Worm (Caenorhabditis elegans): ENCODE data around the gene eak-3.
A peak's percentile ranks its signal among the peaks of the same experiment; 100 is the strongest.

eak-3 gene

DNA sequence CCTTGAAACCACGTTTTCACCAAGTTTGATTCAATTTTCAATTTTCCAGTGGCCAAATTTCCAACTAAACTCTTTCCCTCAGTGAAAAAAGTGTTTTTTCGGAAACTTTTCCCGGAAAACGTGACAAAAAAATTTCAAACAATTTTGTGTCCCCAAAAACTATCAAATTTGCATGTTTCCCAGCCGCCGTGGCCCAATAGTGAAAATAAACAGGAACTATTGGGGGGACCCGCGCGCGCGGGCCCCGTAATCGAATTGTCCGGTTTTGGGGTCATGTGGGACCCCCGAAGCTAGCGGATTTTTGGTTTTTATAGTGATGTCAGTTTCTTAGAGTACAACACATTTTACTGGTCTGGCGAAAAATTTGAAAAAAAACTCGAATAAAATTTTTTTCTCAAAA lies 44.8 kb downstream of the eak-3 start:
- TF ChIP-seq cebp-1 (GFP tag; IDR thresholded peaks at IDR 0.05): no peak
- no peak for TF ChIP-seq cebp-1 (tag; optimal IDR thresholded peaks at IDR 0.05)
- no peak for TF ChIP-seq aptf-3 (GFP tag; IDR thresholded peaks at IDR 0.05)
- TF ChIP-seq bed-2 (GFP tag; IDR thresholded peaks at IDR 0.05): no peak
- TF ChIP-seq nfyb-1 (GFP tag; IDR thresholded peaks at IDR 0.05): no peak
- TF ChIP-seq zfh-2 (GFP tag; conservative IDR thresholded peaks at IDR 0.05): 0 out of 2 replicates have a peak, but pooled peaks have one; percentile 31
- TF ChIP-seq ztf-3 (GFP tag; optimal IDR thresholded peaks at IDR 0.05): no peak
- TF ChIP-seq lir-1 (GFP tag; conservative IDR thresholded peaks at IDR 0.05): no peak

DNA sequence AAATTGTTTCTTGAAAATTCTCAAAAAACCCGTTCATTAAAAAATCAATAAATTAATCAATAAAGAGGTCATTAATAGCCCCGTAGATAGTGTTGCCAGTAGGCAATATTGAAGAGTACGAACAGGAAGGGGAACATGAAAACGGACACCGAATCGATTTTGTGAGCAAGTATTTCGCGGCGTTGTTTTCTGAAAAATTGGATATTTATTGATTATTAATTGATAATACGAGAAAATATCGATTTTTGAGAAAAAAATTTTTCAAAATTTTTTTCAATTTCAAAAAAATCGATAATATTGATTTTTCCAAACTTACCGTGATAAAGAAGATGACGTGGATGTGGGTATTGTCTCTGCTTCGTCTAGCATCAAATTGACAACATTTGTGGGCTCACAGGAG lies 50.9 kb downstream of the eak-3 start:
- TF ChIP-seq Y56A3A.18 (GFP tag; IDR thresholded peaks at IDR 0.05): no peak
- TF ChIP-seq rpc-1 (optimal IDR thresholded peaks at IDR 0.05): no peak
- TF ChIP-seq rpc-1 (tag; optimal IDR thresholded peaks at IDR 0.05): no peak
- no peak for TF ChIP-seq pha-4 (tag; optimal IDR thresholded peaks at IDR 0.05)
- no peak for TF ChIP-seq snpc-4 (GFP tag; optimal IDR thresholded peaks at IDR 0.05)
- no peak for TF ChIP-seq snpc-4 (tag; optimal IDR thresholded peaks at IDR 0.05)
- TF ChIP-seq fkh-3 (tag; optimal IDR thresholded peaks at IDR 0.05): no peak
- no peak for TF ChIP-seq aptf-2 (GFP tag; conservative IDR thresholded peaks at IDR 0.05)
- no peak for TF ChIP-seq hmg-1.2 (GFP tag; IDR thresholded peaks at IDR 0.05)
- TF ChIP-seq athp-1 (tag; optimal IDR thresholded peaks at IDR 0.05): no peak
